Worm (Caenorhabditis elegans) whole organism, young adult: ENCODE data around the gene C36A4.4.

Source experiments
- B0035.1 ChIP-seq: sonication (generic microtip); optimal IDR thresholded peaks from 2 replicates; lab custom pipeline; 2016; ENCODE audit warnings: missing genetic modification characterization, mild to moderate bottlenecking, missing compliant biosample characterization, missing genotype, missing genetic modification reagents
- B0261.1 ChIP-seq: sonication (generic microtip); optimal IDR thresholded peaks from 2 replicates; lab custom pipeline; 2016; ENCODE audit warnings: mild to moderate bottlenecking, missing genetic modification characterization, moderate library complexity, missing compliant biosample characterization
- C06A6.2 ChIP-seq: fragments of 200-800 bp; sonication (Bioruptor generic); conservative IDR thresholded peaks from 2 replicates; pipeline ENCODE4 v1.3.6; 2022; ENCODE audit warnings: missing genetic modification characterization, missing compliant biosample characterization
- C17E4.6 ChIP-seq: fragments of 200-800 bp; sonication (Bioruptor generic); IDR thresholded peaks from 2 replicates; pipeline ENCODE4 v1.3.6; 2022; ENCODE audit warnings: missing genetic modification reagents, missing genetic modification characterization, missing compliant biosample characterization
- F39B2.1 ChIP-seq: fragments of 200-800 bp; sonication (Bioruptor generic); IDR thresholded peaks from 2 replicates; pipeline ENCODE4 v1.3.6; 2022; ENCODE audit warnings: missing genetic modification reagents, missing genetic modification characterization, missing compliant biosample characterization
- F52B5.7 ChIP-seq: sonication (generic microtip); optimal IDR thresholded peaks from 2 replicates; lab custom pipeline; 2016; ENCODE audit warnings: mild to moderate bottlenecking, missing genetic modification characterization, missing compliant biosample characterization
- F57C9.4 ChIP-seq: sonication (generic microtip); optimal IDR thresholded peaks from 2 replicates; lab custom pipeline; 2017; ENCODE audit warnings: mild to moderate bottlenecking, missing genetic modification characterization, missing compliant biosample characterization
- K11D2.4 ChIP-seq: fragments of 200-800 bp; sonication (Bioruptor generic); IDR thresholded peaks from 2 replicates; pipeline ENCODE4 v1.3.6; 2022; ENCODE audit warnings: missing genetic modification reagents, missing genetic modification characterization, missing compliant biosample characterization
- K12H6.12 ChIP-seq: fragments of 200-800 bp; sonication (Bioruptor generic); optimal IDR thresholded peaks from 2 replicates; lab custom pipeline; 2018; ENCODE audit warnings: mild to moderate bottlenecking, missing genetic modification characterization, missing compliant biosample characterization
- Y53F4B.3 ChIP-seq: fragments of 200-800 bp; sonication (Bioruptor generic); IDR thresholded peaks from 2 replicates; pipeline ENCODE4 v1.3.6; 2022; ENCODE audit warnings: missing genetic modification reagents, missing genetic modification characterization, missing compliant biosample characterization
- Y79H2A.3 ChIP-seq: fragments of 200-800 bp; sonication (Bioruptor generic); conservative IDR thresholded peaks from 2 replicates; pipeline ENCODE4 v1.3.6; 2022; ENCODE audit warnings: missing genetic modification reagents, missing genetic modification characterization, missing compliant biosample characterization
- Y95B8A.8 ChIP-seq: fragments of 200-800 bp; sonication (Bioruptor generic); IDR thresholded peaks from 2 replicates; pipeline ENCODE4 v1.3.6; 2022; ENCODE audit warnings: missing genetic modification reagents, missing genetic modification characterization, missing compliant biosample characterization
- ZK185.1 ChIP-seq: sonication (generic microtip); optimal IDR thresholded peaks from 2 replicates; lab custom pipeline; 2016; ENCODE audit warnings: mild to moderate bottlenecking, missing genetic modification characterization, missing compliant biosample characterization; ENCODE audit not compliant: poor library complexity, severe bottlenecking
- akir-1 ChIP-seq: fragments of 200-800 bp; sonication (Bioruptor generic); optimal IDR thresholded peaks from 2 replicates; lab custom pipeline; 2018; ENCODE audit warnings: mild to moderate bottlenecking, missing genetic modification characterization, moderate library complexity, missing compliant biosample characterization
- athp-1 ChIP-seq: sonication (generic microtip); optimal IDR thresholded peaks from 2 replicates; lab custom pipeline; 2017; ENCODE audit warnings: mild to moderate bottlenecking, missing genetic modification characterization, missing compliant biosample characterization
- attf-5 ChIP-seq: fragments of 200-800 bp; sonication (Bioruptor generic); optimal IDR thresholded peaks from 2 replicates; lab custom pipeline; 2018; ENCODE audit warnings: mild to moderate bottlenecking, missing genetic modification characterization, missing compliant biosample characterization
- attf-6 ChIP-seq: fragments of 200-800 bp; sonication (Bioruptor generic); IDR thresholded peaks from 2 replicates; pipeline ENCODE4 v1.3.6; 2022; ENCODE audit warnings: missing genetic modification reagents, missing genetic modification characterization, missing compliant biosample characterization
- bed-1 ChIP-seq: fragments of 200-800 bp; sonication (Bioruptor generic); IDR thresholded peaks from 2 replicates; pipeline ENCODE4 v1.3.6; 2022; ENCODE audit warnings: missing genetic modification reagents, missing genetic modification characterization, missing compliant biosample characterization
- ceh-27 ChIP-seq: fragments of 200-800 bp; sonication (Bioruptor generic); optimal IDR thresholded peaks from 2 replicates; lab custom pipeline; 2018; ENCODE audit warnings: mild to moderate bottlenecking, missing genetic modification characterization, moderate library complexity, missing compliant biosample characterization
- ceh-58 ChIP-seq: fragments of 200-800 bp; sonication (Bioruptor generic); IDR thresholded peaks from 2 replicates; pipeline ENCODE4 v1.3.6; 2022; ENCODE audit warnings: missing genetic modification characterization, missing compliant biosample characterization
- ceh-79 ChIP-seq: sonication (generic microtip); optimal IDR thresholded peaks from 2 replicates; lab custom pipeline; 2017; ENCODE audit warnings: mild to moderate bottlenecking, missing genetic modification characterization, missing compliant biosample characterization
- ceh-91 ChIP-seq: fragments of 200-800 bp; sonication (Bioruptor generic); IDR thresholded peaks from 2 replicates; pipeline ENCODE4 v1.3.6; 2022; ENCODE audit warnings: missing genetic modification reagents, missing genetic modification characterization, missing compliant biosample characterization
- die-1 ChIP-seq: sonication (generic microtip); optimal IDR thresholded peaks from 2 replicates; lab custom pipeline; 2016; ENCODE audit warnings: missing genotype, mild to moderate bottlenecking, missing genetic modification characterization, missing compliant biosample characterization
- dpl-1 ChIP-seq: fragments of 150-350 bp; optimal IDR thresholded peaks from 2 replicates; lab custom pipeline; 2014; ENCODE audit warnings: missing biosample characterization, missing genetic modification reagents, missing genetic modification characterization
- egl-18 ChIP-seq: fragments of 200-800 bp; sonication (Bioruptor generic); IDR thresholded peaks from 2 replicates; pipeline ENCODE4 v1.3.6; 2022; ENCODE audit warnings: missing genetic modification reagents, missing genetic modification characterization, missing compliant biosample characterization
- ekl-4 ChIP-seq: fragments of 200-800 bp; sonication (Bioruptor generic); IDR thresholded peaks from 2 replicates; pipeline ENCODE4 v1.3.6; 2022; ENCODE audit warnings: missing genetic modification reagents, missing genetic modification characterization, missing compliant biosample characterization
- him-1 ChIP-seq: sonication (generic microtip); optimal IDR thresholded peaks from 2 replicates; lab custom pipeline; 2016; ENCODE audit warnings: missing genotype, missing genetic modification reagents, missing genetic modification characterization, missing compliant biosample characterization
- hlh-12 ChIP-seq: sonication (generic microtip); optimal IDR thresholded peaks from 2 replicates; lab custom pipeline; 2016; ENCODE audit warnings: missing genetic modification characterization, missing compliant biosample characterization
- hmg-1.2 ChIP-seq: fragments of 200-800 bp; sonication (Bioruptor generic); IDR thresholded peaks from 2 replicates; pipeline ENCODE4 v1.3.6; 2022; ENCODE audit warnings: missing genetic modification reagents, missing genetic modification characterization, missing compliant biosample characterization
- lag-1 ChIP-seq: fragments of 200-800 bp; sonication (Bioruptor generic); IDR thresholded peaks from 2 replicates; pipeline ENCODE4 v1.3.6; 2022; ENCODE audit warnings: missing genetic modification reagents, missing genetic modification characterization, missing compliant biosample characterization
- let-607 ChIP-seq, 2 experiments: fragments of 200-800 bp in 1 of 2; sonication (Bioruptor generic) in 1 of 2; sonication (generic microtip) in 1 of 2; optimal IDR thresholded peaks; 2 replicates each; lab custom pipeline; 2016 to 2018; ENCODE audit warnings: mild to moderate bottlenecking in 2 of 2, missing compliant biosample characterization in 2 of 2, missing genetic modification characterization in 2 of 2, moderate library complexity in 2 of 2, missing genotype in 1 of 2
- lin-26 ChIP-seq: fragments of 200-800 bp; sonication (Bioruptor generic); IDR thresholded peaks from 2 replicates; pipeline ENCODE4 v1.3.6; 2022; ENCODE audit warnings: missing genetic modification reagents, missing genetic modification characterization, missing compliant biosample characterization
- lin-40 ChIP-seq: sonication (generic microtip); optimal IDR thresholded peaks from 2 replicates; lab custom pipeline; 2016; ENCODE audit warnings: missing genetic modification characterization, mild to moderate bottlenecking, missing compliant biosample characterization, missing genotype, missing genetic modification reagents
- lsl-1 ChIP-seq: fragments of 200-800 bp; sonication (Bioruptor generic); optimal IDR thresholded peaks from 2 replicates; lab custom pipeline; 2018; ENCODE audit warnings: mild to moderate bottlenecking, missing genetic modification characterization, moderate library complexity, missing compliant biosample characterization
- madf-6 ChIP-seq: fragments of 200-800 bp; sonication (Bioruptor generic); IDR thresholded peaks from 2 replicates; pipeline ENCODE4 v1.3.6; 2022; ENCODE audit warnings: missing genetic modification reagents, missing genetic modification characterization, missing compliant biosample characterization
- mcd-1 ChIP-seq: fragments of 200-800 bp; sonication (Bioruptor generic); IDR thresholded peaks from 2 replicates; pipeline ENCODE4 v1.3.6; 2022; ENCODE audit warnings: missing genetic modification reagents, missing genetic modification characterization, missing compliant biosample characterization
- mel-28 ChIP-seq: sonication (generic microtip); optimal IDR thresholded peaks from 2 replicates; lab custom pipeline; 2016; ENCODE audit warnings: borderline replicate concordance, mild to moderate bottlenecking, missing genetic modification characterization, missing compliant biosample characterization
- nhr-120 ChIP-seq: fragments of 200-800 bp; sonication (Bioruptor generic); IDR thresholded peaks from 2 replicates; pipeline ENCODE4 v1.3.6; 2022; ENCODE audit warnings: missing genetic modification characterization, missing compliant biosample characterization
- repo-1 ChIP-seq: sonication (generic microtip); optimal IDR thresholded peaks from 2 replicates; lab custom pipeline; 2017; ENCODE audit warnings: mild to moderate bottlenecking, missing genetic modification characterization, missing compliant biosample characterization
- sea-2 ChIP-seq: fragments of 200-800 bp; sonication (Bioruptor generic); IDR thresholded peaks from 2 replicates; pipeline ENCODE4 v1.3.6; 2022; ENCODE audit warnings: missing genetic modification characterization, missing compliant biosample characterization
- snpc-1.1 ChIP-seq: sonication (generic microtip); optimal IDR thresholded peaks from 2 replicates; lab custom pipeline; 2017; ENCODE audit warnings: missing genetic modification characterization, mild to moderate bottlenecking, missing compliant biosample characterization, antibody characterized with exemption, moderate library complexity, missing genotype, missing genetic modification reagents; ENCODE audit not compliant: insufficient read depth
- snpc-4 ChIP-seq, 5 experiments: fragments of 150-350 bp in 1 of 5; sonication (generic microtip) in 4 of 5; optimal IDR thresholded peaks; 2 replicates each; lab custom pipeline; 2014 to 2018; ENCODE audit warnings: missing genetic modification characterization in 5 of 5, missing biosample characterization in 3 of 5, antibody characterized with exemption in 2 of 5, mild to moderate bottlenecking in 2 of 5, missing compliant biosample characterization in 2 of 5, missing genotype in 2 of 5, moderate library complexity in 2 of 5, missing genetic modification reagents in 1 of 5
- tbp1 ChIP-seq: fragments of 200-800 bp; sonication (Bioruptor generic); optimal IDR thresholded peaks from 2 replicates; lab custom pipeline; 2018; ENCODE audit warnings: mild to moderate bottlenecking, missing genetic modification characterization, missing compliant biosample characterization
- unc-130 ChIP-seq: sonication (generic microtip); optimal IDR thresholded peaks from 2 replicates; lab custom pipeline; 2016; ENCODE audit warnings: missing genetic modification reagents, missing genetic modification characterization, missing compliant biosample characterization
- ztf-18 ChIP-seq: sonication (generic microtip); optimal IDR thresholded peaks from 2 replicates; lab custom pipeline; 2016; ENCODE audit warnings: missing genotype, mild to moderate bottlenecking, missing genetic modification characterization, missing compliant biosample characterization
- ztf-22 ChIP-seq: fragments of 200-800 bp; sonication (Bioruptor generic); optimal IDR thresholded peaks from 2 replicates; lab custom pipeline; 2018; ENCODE audit warnings: mild to moderate bottlenecking, missing genetic modification characterization, moderate library complexity, missing compliant biosample characterization

Gene C36A4.4

ce11 chrIII:3797180-3798026 lies 46.0 kb downstream of the C36A4.4 start (continued):
- TF ChIP-seq lag-1 (GFP tag; lab: Robert Waterston, UW) (0 out of 2 replicates have a peak, but pooled peaks have one; percentile 6), Y79H2A.3 (GFP tag; lab: Robert Waterston, UW) (no peak), F39B2.1 (GFP tag; lab: Robert Waterston, UW) (no peak), him-1 (tag; lab: Kevin White, UChicago) (no peak), ztf-18 (tag; lab: Kevin White, UChicago) (no peak), lin-40 (tag; lab: Kevin White, UChicago) (no peak), dpl-1 (no peak), unc-130 (no peak), attf-6 (GFP tag; lab: Robert Waterston, UW) (no peak), ceh-27 (no peak), F52B5.7 (tag; lab: Kevin White, UChicago) (no peak), ceh-79 (tag; lab: Kevin White, UChicago) (no peak), C06A6.2 (GFP tag; lab: Robert Waterston, UW) (peak; percentile 24; the same call in 1 of the 2 replicates), attf-5 (GFP tag; lab: Kevin White, UChicago) (peak; percentile 18), ZK185.1 (tag; lab: Kevin White, UChicago) (no peak), snpc-4 (GFP tag; optimal IDR thresholded peaks at IDR 0.05; lab: Kevin White, UChicago) (no peak), snpc-4 (tag; optimal IDR thresholded peaks at IDR 0.05; lab: Kevin White, UChicago) (peak in 1 of 4 experiments; percentile 18), madf-6 (GFP tag; lab: Robert Waterston, UW) (no peak), die-1 (no peak), repo-1 (no peak), let-607 (tag; optimal IDR thresholded peaks at IDR 0.05; lab: Kevin White, UChicago) (no peak), Y95B8A.8 (GFP tag; lab: Robert Waterston, UW) (no peak), sea-2 (GFP tag; lab: Robert Waterston, UW) (no peak), akir-1 (no peak), B0261.1 (tag; lab: Kevin White, UChicago) (no peak), lsl-1 (no peak), mcd-1 (GFP tag; lab: Robert Waterston, UW) (0 out of 2 replicates have a peak, but pooled peaks have one; percentile 12), hmg-1.2 (GFP tag; lab: Robert Waterston, UW) (peak; percentile 67), ztf-22 (GFP tag; lab: Kevin White, UChicago) (no peak), tbp1 (GFP tag; lab: Kevin White, UChicago) (no peak), bed-1 (GFP tag; lab: Robert Waterston, UW) (no peak), snpc-1.1 (tag; lab: Kevin White, UChicago) (no peak), Y53F4B.3 (GFP tag; lab: Robert Waterston, UW) (no peak), hlh-12 (tag; lab: Kevin White, UChicago) (no peak), mel-28 (no peak), ceh-58 (no peak), K12H6.12 (tag; lab: Kevin White, UChicago) (peak; percentile 32), ekl-4 (GFP tag; lab: Robert Waterston, UW) (0 out of 2 replicates have a peak, but pooled peaks have one; percentile 40), C17E4.6 (GFP tag; lab: Robert Waterston, UW) (no peak), B0035.1 (tag; lab: Kevin White, UChicago) (no peak), nhr-120 (GFP tag; lab: Robert Waterston, UW) (no peak), lin-26 (GFP tag; lab: Robert Waterston, UW) (no peak), F57C9.4 (tag; lab: Kevin White, UChicago) (no peak), K11D2.4 (GFP tag; lab: Robert Waterston, UW) (peak; percentile 22; the same call in 1 of the 2 replicates), egl-18 (GFP tag; lab: Robert Waterston, UW) (no peak), ceh-91 (GFP tag; lab: Robert Waterston, UW) (no peak), athp-1 (tag; lab: Kevin White, UChicago) (no peak)
